Fruit fly (Drosophila melanogaster): ENCODE data around the gene PIG-F.
A peak's percentile ranks its signal among the peaks of the same experiment; 100 is the strongest.

Gene PIG-F

dm6 chr3L:19612172-19612571, at the start of gene PIG-F, which contains the start of gene Lon (continued):
- peak; percentile 78 for TF ChIP-seq CG15479 (GFP tag; optimal IDR thresholded peaks at IDR 0.05)
- peak; percentile 99 for TF ChIP-seq Pdp1 (GFP tag; optimal IDR thresholded peaks at IDR 0.05)
- peak; percentile 97 for TF ChIP-seq CG4730 (GFP tag; IDR thresholded peaks at IDR 0.05)
- peak; percentile 99 for TF ChIP-seq CG2712 (tag; optimal IDR thresholded peaks at IDR 0.05)
- peak; percentile 99 for TF ChIP-seq mam (GFP tag; optimal IDR thresholded peaks at IDR 0.05)
- peak; percentile 99 for TF ChIP-seq CG17359 (tag; optimal IDR thresholded peaks at IDR 0.05)
- TF ChIP-seq pzg (GFP tag; optimal IDR thresholded peaks at IDR 0.05) = peak; percentile 41
- peak; percentile 99 for TF ChIP-seq lab (GFP tag; optimal IDR thresholded peaks at IDR 0.05)
- TF ChIP-seq gsb-n (tag; optimal IDR thresholded peaks at IDR 0.05) = peak; percentile 99
- TF ChIP-seq nom (GFP tag; optimal IDR thresholded peaks at IDR 0.05) = peak; percentile 97
- peak; percentile 22 for TF ChIP-seq MESR4 (GFP tag; optimal IDR thresholded peaks at IDR 0.05)
- TF ChIP-seq CG9609 (GFP tag; optimal IDR thresholded peaks at IDR 0.05) = peak; percentile 98
- TF ChIP-seq repo (GFP tag; optimal IDR thresholded peaks at IDR 0.05) = peak; percentile 97
- peak; percentile 75 for TF ChIP-seq CG14860 (GFP tag; IDR thresholded peaks at IDR 0.05; ENCODE audit: partially characterized antibody)
- peak; percentile 97 for TF ChIP-seq Taf1 (GFP tag; IDR thresholded peaks at IDR 0.05)
- peak; percentile 98 for TF ChIP-seq ci (GFP tag; IDR thresholded peaks at IDR 0.05)
- TF ChIP-seq ken (GFP tag; IDR thresholded peaks at IDR 0.05) = peak; percentile 98
- TF ChIP-seq MTF-1 (GFP tag; optimal IDR thresholded peaks at IDR 0.05; ENCODE audit: borderline replicate concordance) = peak; percentile 96
- peak; percentile 97 for TF ChIP-seq CG3726 (GFP tag; IDR thresholded peaks at IDR 0.05)
- peak; percentile 95 for TF ChIP-seq luna (GFP tag; optimal IDR thresholded peaks at IDR 0.05)
- peak; percentile 92 for TF ChIP-seq CG5180 (GFP tag; optimal IDR thresholded peaks at IDR 0.05)
- TF ChIP-seq Sox102F (GFP tag; optimal IDR thresholded peaks at IDR 0.05) = peak; percentile 99
- peak; percentile 96 for TF ChIP-seq ab (GFP tag; optimal IDR thresholded peaks at IDR 0.05)
- peak; percentile 99 for TF ChIP-seq ems (GFP tag; optimal IDR thresholded peaks at IDR 0.05)
- peak; percentile 39 to 86 for TF ChIP-seq insv (GFP tag; optimal IDR thresholded peaks at IDR 0.05)
- peak; percentile 94 for TF ChIP-seq sim (GFP tag; IDR thresholded peaks at IDR 0.05)
- no peak for TF ChIP-seq CG8478 (optimal IDR thresholded peaks at IDR 0.05)
- peak; percentile 95 for TF ChIP-seq gce (GFP tag; IDR thresholded peaks at IDR 0.05)
- no peak for TF ChIP-seq CG2129 (GFP tag; IDR thresholded peaks at IDR 0.05; ENCODE audit: partially characterized antibody)
- TF ChIP-seq CG12942 (GFP tag; optimal IDR thresholded peaks at IDR 0.05) = peak; percentile 99
- peak; percentile 93 for TF ChIP-seq Bdp1 (GFP tag; optimal IDR thresholded peaks at IDR 0.05)
- peak; percentile 96 for TF ChIP-seq Lhr (GFP tag; optimal IDR thresholded peaks at IDR 0.05)
- peak; percentile 58 for TF ChIP-seq CG7963 (GFP tag; IDR thresholded peaks at IDR 0.05; ENCODE audit: partially characterized antibody)
- peak; percentile 63; the same call in 1 of the 3 replicates for TF ChIP-seq hb (GFP tag; IDR thresholded peaks at IDR 0.05; ENCODE audit: partially characterized antibody)
- TF ChIP-seq bsh (GFP tag; optimal IDR thresholded peaks at IDR 0.05) = peak; percentile 98 to 99
- TF ChIP-seq danr (GFP tag; IDR thresholded peaks at IDR 0.05) = peak; percentile 97
- peak; percentile 95 for TF ChIP-seq CG31224 (GFP tag; IDR thresholded peaks at IDR 0.05)
- peak; percentile 98 for TF ChIP-seq salm (tag; optimal IDR thresholded peaks at IDR 0.05)
- TF ChIP-seq jing (GFP tag; optimal IDR thresholded peaks at IDR 0.05) = peak; percentile 94
- TF ChIP-seq CG17568 (GFP tag; optimal IDR thresholded peaks at IDR 0.05) = peak; percentile 98
- peak; percentile 98 for TF ChIP-seq CG14050 (GFP tag; IDR thresholded peaks at IDR 0.05)
- TF ChIP-seq sisA (GFP tag; IDR thresholded peaks at IDR 0.05) = peak; percentile 99
- peak; percentile 99 for TF ChIP-seq CG30431 (GFP tag; optimal IDR thresholded peaks at IDR 0.05)
- TF ChIP-seq CG16813 (GFP tag; IDR thresholded peaks at IDR 0.05; ENCODE audit: partially characterized antibody) = peak; percentile 74
- TF ChIP-seq CG4617 (GFP tag; optimal IDR thresholded peaks at IDR 0.05; ENCODE audit: borderline replicate concordance) = peak; percentile 100
- TF ChIP-seq CG14441 (GFP tag; IDR thresholded peaks at IDR 0.05) = peak; percentile 98
- peak; percentile 99 for TF ChIP-seq zfh1 (GFP tag; IDR thresholded peaks at IDR 0.05)
- TF ChIP-seq toy (GFP tag; IDR thresholded peaks at IDR 0.05) = peak; percentile 96
- TF ChIP-seq CG10209 (GFP tag; optimal IDR thresholded peaks at IDR 0.05) = peak; percentile 99
- peak; percentile 99 for TF ChIP-seq nerfin-1 (tag; optimal IDR thresholded peaks at IDR 0.05)

Measured in whole organism, embryonic.